Fruit fly (Drosophila melanogaster) whole organism, adult: ENCODE measurements around the gene CG17752.

Experiments used
- CG11617 ChIP-seq: fragments of 200-800 bp; sonication (Bioruptor generic); optimal IDR thresholded peaks from 2 replicates; lab custom pipeline; 2017; ENCODE audit warnings: mild to moderate bottlenecking, missing biosample characterization, missing genetic modification reagents, missing genetic modification characterization
- CG12768 ChIP-seq: fragments of 200-800 bp; sonication (Bioruptor generic); optimal IDR thresholded peaks from 2 replicates; lab custom pipeline; 2017; ENCODE audit warnings: missing biosample characterization, missing genetic modification characterization, mild to moderate bottlenecking, moderate library complexity, missing genetic modification reagents
- CG14711 ChIP-seq: fragments of 200-800 bp; sonication (Bioruptor generic); optimal IDR thresholded peaks from 2 replicates; lab custom pipeline; 2018; ENCODE audit warnings: missing biosample characterization, mild to moderate bottlenecking, missing genetic modification characterization, moderate library complexity
- CG1620 ChIP-seq: fragments of 200-800 bp; sonication (Bioruptor generic); optimal IDR thresholded peaks from 2 replicates; lab custom pipeline; 2016; ENCODE audit warnings: missing biosample characterization, missing genetic modification characterization
- CG33017 ChIP-seq: fragments of 200-800 bp; sonication (Bioruptor generic); optimal IDR thresholded peaks from 2 replicates; lab custom pipeline; 2018; ENCODE audit warnings: missing biosample characterization, mild to moderate bottlenecking, missing genetic modification characterization, moderate library complexity
- CG5204 ChIP-seq: fragments of 200-800 bp; sonication (Bioruptor generic); optimal IDR thresholded peaks from 2 replicates; lab custom pipeline; 2016; ENCODE audit warnings: missing biosample characterization, missing genetic modification characterization
- CG7045 ChIP-seq: fragments of 200-800 bp; sonication (Bioruptor generic); optimal IDR thresholded peaks from 2 replicates; lab custom pipeline; 2017; ENCODE audit warnings: missing biosample characterization, mild to moderate bottlenecking, missing genetic modification characterization
- CG7101 ChIP-seq: fragments of 200-800 bp; sonication (Bioruptor generic); optimal IDR thresholded peaks from 2 replicates; lab custom pipeline; 2018; ENCODE audit warnings: missing biosample characterization, mild to moderate bottlenecking, missing genetic modification characterization, moderate library complexity
- Clk ChIP-seq: fragments of 200-800 bp; sonication (Bioruptor generic); optimal IDR thresholded peaks from 2 replicates; lab custom pipeline; 2017; ENCODE audit warnings: missing biosample characterization, missing genetic modification characterization
- Crg-1 ChIP-seq: fragments of 200-800 bp; sonication (Bioruptor generic); optimal IDR thresholded peaks from 2 replicates; lab custom pipeline; 2016; ENCODE audit warnings: missing biosample characterization, missing genetic modification characterization
- Hr96 ChIP-seq: fragments of 200-800 bp; sonication (Bioruptor generic); optimal IDR thresholded peaks from 2 replicates; lab custom pipeline; 2016; ENCODE audit warnings: missing biosample characterization, missing genetic modification characterization
- Mnt ChIP-seq: fragments of 200-800 bp; sonication (Bioruptor generic); optimal IDR thresholded peaks from 2 replicates; lab custom pipeline; 2016; ENCODE audit warnings: missing biosample characterization, mild to moderate bottlenecking, missing genetic modification characterization
- bab1 ChIP-seq: fragments of 200-800 bp; sonication (Bioruptor generic); optimal IDR thresholded peaks from 3 replicates; lab custom pipeline; 2019; ENCODE audit warnings: missing biosample characterization, mild to moderate bottlenecking, missing genetic modification characterization, moderate library complexity
- cic ChIP-seq: fragments of 200-800 bp; sonication (Bioruptor generic); optimal IDR thresholded peaks from 2 replicates; lab custom pipeline; 2017; ENCODE audit warnings: missing biosample characterization, mild to moderate bottlenecking, missing genetic modification characterization, moderate library complexity
- cnc ChIP-seq, 2 experiments: fragments of >200 bp; optimal IDR thresholded peaks; 2 replicates each; lab custom pipeline; 2017
- kay ChIP-seq: fragments of 200-800 bp; sonication (Bioruptor generic); peaks from one replicate; lab custom pipeline; 2016; ENCODE audit warnings: missing biosample characterization, missing genetic modification characterization, borderline replicate concordance
- ovo ChIP-seq: fragments of 200-800 bp; sonication (Bioruptor generic); optimal IDR thresholded peaks from 2 replicates; lab custom pipeline; 2016; ENCODE audit warnings: missing biosample characterization, missing genetic modification characterization
- pad ChIP-seq: fragments of 200-800 bp; sonication (Bioruptor generic); optimal IDR thresholded peaks from 3 replicates; lab custom pipeline; 2017; ENCODE audit warnings: missing biosample characterization, missing genetic modification characterization, mild to moderate bottlenecking, moderate library complexity, missing genetic modification reagents
- tj ChIP-seq: fragments of 200-800 bp; sonication (Bioruptor generic); optimal IDR thresholded peaks from 3 replicates; lab custom pipeline; 2017; ENCODE audit warnings: missing biosample characterization, mild to moderate bottlenecking, missing genetic modification characterization, moderate library complexity
- toe ChIP-seq: fragments of 200-800 bp; sonication (Bioruptor generic); optimal IDR thresholded peaks from 2 replicates; lab custom pipeline; 2016; ENCODE audit warnings: missing biosample characterization, missing genetic modification characterization

The CG17752 gene

DNA sequence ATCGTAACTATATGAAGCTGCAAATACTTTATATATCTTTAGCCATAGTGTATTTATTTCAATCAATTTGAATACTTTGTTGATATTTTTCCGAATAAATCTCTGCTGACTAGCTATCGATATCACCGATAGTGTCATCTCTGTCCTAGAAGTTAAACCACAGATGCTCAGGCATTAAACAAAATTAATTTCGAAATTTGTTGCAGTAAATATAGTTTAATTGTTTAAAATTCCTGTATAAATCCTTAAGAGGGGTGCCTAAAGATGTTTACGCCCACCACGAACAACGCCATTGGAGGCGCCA lies 34.8 kb downstream of the CG17752 start, which contains the start of gene Nup58:
Gene Nup58, plus strand, starts transcription at position 126 of the 304 bp plus-strand sequence.
- TF ChIP-seq Hr96 (GFP tag; lab: Kevin White, UChicago) (no peak), kay (GFP tag; lab: Kevin White, UChicago) (no peak), CG14711 (no peak), tj (GFP tag; lab: Kevin White, UChicago) (no peak), CG1620 (GFP tag; lab: Kevin White, UChicago) (no peak), CG33017 (tag; lab: Kevin White, UChicago) (no peak), toe (GFP tag; lab: Kevin White, UChicago) (peak; percentile 58), CG7101 (no peak), CG11617 (GFP tag; lab: Kevin White, UChicago) (no peak), Crg-1 (GFP tag; lab: Kevin White, UChicago) (no peak), CG5204 (GFP tag; lab: Kevin White, UChicago) (peak; percentile 13), cnc (optimal IDR thresholded peaks at IDR 0.05; lab: Kevin White, UChicago) (no peak), pad (GFP tag; lab: Kevin White, UChicago) (no peak), CG7045 (GFP tag; lab: Kevin White, UChicago) (no peak), ovo (GFP tag; lab: Kevin White, UChicago) (no peak), Clk (GFP tag; lab: Kevin White, UChicago) (no peak), Mnt (GFP tag; lab: Kevin White, UChicago) (peak; percentile 22), bab1 (GFP tag; lab: Kevin White, UChicago) (no peak), CG12768 (GFP tag; lab: Kevin White, UChicago) (no peak), cic (GFP tag; lab: Kevin White, UChicago) (no peak)

DNA sequence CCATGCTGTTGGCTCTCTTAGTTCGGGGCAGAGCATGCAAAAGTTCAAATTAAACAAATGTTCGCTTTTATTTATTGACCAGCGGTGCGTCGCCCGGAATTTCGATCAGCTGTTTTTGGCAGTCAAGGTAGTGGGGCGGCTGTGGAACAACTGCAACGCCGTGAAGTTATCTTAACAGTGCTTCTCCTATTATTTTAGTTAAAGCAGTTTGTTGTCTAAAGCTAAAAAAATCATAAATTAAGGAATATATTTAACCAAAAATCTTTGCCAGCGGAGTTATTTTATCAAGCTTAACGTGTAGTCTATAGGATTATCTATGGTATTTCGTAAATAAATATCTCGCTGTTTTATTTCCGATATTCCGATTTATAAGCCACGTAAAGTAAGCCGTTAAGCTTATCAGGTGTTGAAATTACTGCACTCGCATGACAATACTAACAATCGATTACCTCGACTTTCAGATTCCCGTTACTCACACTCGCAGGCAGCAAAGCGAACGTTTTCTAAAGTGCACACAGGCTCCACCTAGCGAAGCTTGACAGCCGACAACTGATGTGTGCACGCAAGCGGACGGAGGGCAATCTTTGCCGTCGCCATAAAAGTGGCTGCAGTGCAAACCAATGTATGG lies 38.4 kb downstream of the CG17752 start, which contains the start of the genes CG6195 and CG31220:
Gene CG6195, minus strand, starts transcription at position 122 of the 628 bp plus-strand sequence.
Gene CG31220, plus strand, starts transcription at position 199 of the 628 bp plus-strand sequence.
- TF ChIP-seq Hr96 (GFP tag; lab: Kevin White, UChicago) (peak; percentile 48), CG1620 (GFP tag; lab: Kevin White, UChicago) (no peak), Mnt (GFP tag; lab: Kevin White, UChicago) (peak; percentile 2), bab1 (GFP tag; lab: Kevin White, UChicago) (peak; percentile 66), CG11617 (GFP tag; lab: Kevin White, UChicago) (peak; percentile 36), cnc (optimal IDR thresholded peaks at IDR 0.05; lab: Kevin White, UChicago) (no peak), ovo (GFP tag; lab: Kevin White, UChicago) (peak; percentile 93), toe (GFP tag; lab: Kevin White, UChicago) (peak; percentile 51), pad (GFP tag; lab: Kevin White, UChicago) (no peak), tj (GFP tag; lab: Kevin White, UChicago) (peak; percentile 56)

DNA sequence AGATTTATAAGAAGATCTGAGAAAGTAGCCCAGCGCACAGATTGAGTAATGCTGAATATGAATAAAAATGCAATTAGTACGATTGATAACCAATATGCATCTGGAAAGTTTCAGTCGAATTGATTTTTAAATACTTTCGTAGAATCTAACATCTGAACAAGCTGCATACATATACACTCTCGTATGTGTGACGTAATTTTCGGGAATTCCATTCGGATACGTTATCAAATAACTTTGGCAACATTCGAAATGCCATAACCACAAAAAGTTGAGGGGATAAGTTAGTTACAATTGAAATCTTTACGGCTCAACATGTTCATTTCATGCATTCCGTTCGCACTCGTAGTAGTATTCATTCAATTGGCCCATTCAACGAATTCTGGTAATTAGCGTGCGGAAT lies 40.7 kb downstream of the CG17752 start, which contains the start of gene CG31219:
Gene CG31219, plus strand, starts transcription at position 301 of the 400 bp plus-strand sequence.
- no peak for TF ChIP-seq Hr96 (GFP tag; lab: Kevin White, UChicago)
- no peak for TF ChIP-seq Mnt (GFP tag; lab: Kevin White, UChicago)
- TF ChIP-seq CG33017 (tag; lab: Kevin White, UChicago), result no peak
- no peak for TF ChIP-seq CG11617 (GFP tag; lab: Kevin White, UChicago)
- TF ChIP-seq pad (GFP tag; lab: Kevin White, UChicago), result no peak
- no peak for TF ChIP-seq CG7045 (GFP tag; lab: Kevin White, UChicago)
- no peak for TF ChIP-seq Clk (GFP tag; lab: Kevin White, UChicago)
- TF ChIP-seq CG1620 (GFP tag; lab: Kevin White, UChicago), result no peak

DNA sequence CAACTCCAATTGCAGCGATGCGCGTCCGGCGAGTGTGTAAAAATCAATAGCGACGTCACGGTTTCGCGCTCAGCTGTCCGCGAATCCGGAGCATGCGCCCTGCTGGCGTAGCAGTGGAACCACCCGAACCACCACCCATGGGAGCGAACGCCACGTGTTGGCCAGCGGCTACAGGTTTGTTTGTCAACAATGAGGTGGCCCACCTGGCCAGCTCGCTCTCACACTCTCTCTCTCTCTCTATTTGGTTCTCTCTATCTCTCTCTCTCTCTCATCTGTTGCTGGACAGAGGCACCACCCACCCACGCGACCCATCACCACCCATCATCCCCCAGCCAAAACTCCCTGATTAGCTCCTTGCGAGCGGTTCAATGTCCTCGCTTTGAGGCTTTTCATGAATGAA lies 46.4 kb downstream of the CG17752 start:
- TF ChIP-seq CG12768 (GFP tag; lab: Kevin White, UChicago), result no peak
- peak; percentile 67 for TF ChIP-seq Mnt (GFP tag; lab: Kevin White, UChicago)

DNA sequence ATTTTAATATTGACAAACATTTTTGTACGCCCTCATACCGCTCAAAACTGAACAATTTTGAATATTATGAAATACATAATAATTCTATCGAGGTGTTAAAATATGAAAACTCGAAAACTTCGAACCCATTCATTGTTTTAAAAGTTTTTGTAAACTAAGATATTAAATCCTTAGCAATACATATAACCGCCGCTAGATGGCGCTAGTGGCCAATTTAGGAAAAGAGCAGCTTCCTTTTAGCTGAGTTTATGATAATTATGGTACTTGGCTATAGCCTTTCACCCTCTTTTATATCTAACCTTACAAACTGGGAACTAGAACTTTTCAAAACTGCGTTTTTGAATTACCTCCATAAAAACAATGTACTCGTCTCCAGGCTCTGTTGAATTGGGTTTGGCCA lies 47.2 kb downstream of the CG17752 start:
- no peak for TF ChIP-seq Hr96 (GFP tag; lab: Kevin White, UChicago)
- TF ChIP-seq CG12768 (GFP tag; lab: Kevin White, UChicago), result no peak
- TF ChIP-seq CG14711, result no peak
- no peak for TF ChIP-seq cic (GFP tag; lab: Kevin White, UChicago)
- no peak for TF ChIP-seq CG33017 (tag; lab: Kevin White, UChicago)
- TF ChIP-seq pad (GFP tag; lab: Kevin White, UChicago), result no peak
- TF ChIP-seq CG5204 (GFP tag; lab: Kevin White, UChicago), result no peak
- TF ChIP-seq bab1 (GFP tag; lab: Kevin White, UChicago), result no peak
- TF ChIP-seq Mnt (GFP tag; lab: Kevin White, UChicago), result no peak
- TF ChIP-seq tj (GFP tag; lab: Kevin White, UChicago), result no peak
- no peak for TF ChIP-seq CG7101
- TF ChIP-seq Clk (GFP tag; lab: Kevin White, UChicago), result no peak

DNA sequence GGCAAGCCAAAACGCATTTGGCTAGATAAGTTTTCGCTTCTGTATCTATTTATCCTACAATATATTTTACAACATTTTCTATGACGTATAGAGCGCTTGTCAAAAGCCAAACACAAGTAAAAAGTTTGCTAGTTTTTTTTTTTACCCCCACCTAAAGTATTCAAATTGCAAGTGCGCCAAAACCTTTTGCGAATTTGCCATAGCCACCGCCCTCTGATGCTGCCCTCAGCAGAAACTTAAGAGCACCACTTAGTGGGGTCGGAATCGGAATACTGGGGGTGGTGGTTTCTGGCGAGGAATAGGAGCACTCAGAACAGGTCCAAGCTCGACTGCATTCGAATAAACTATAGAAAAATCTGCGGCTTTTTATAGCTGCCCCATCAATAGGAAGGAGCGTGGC lies 47.7 kb downstream of the CG17752 start, which contains the start of gene CG6184:
Gene CG6184, minus strand, starts transcription at position 101 of the 400 bp plus-strand sequence.
- TF ChIP-seq CG11617 (GFP tag; lab: Kevin White, UChicago) (no peak), CG7045 (GFP tag; lab: Kevin White, UChicago) (no peak), CG14711 (no peak), Crg-1 (GFP tag; lab: Kevin White, UChicago) (no peak), bab1 (GFP tag; lab: Kevin White, UChicago) (no peak), CG1620 (GFP tag; lab: Kevin White, UChicago) (no peak), ovo (GFP tag; lab: Kevin White, UChicago) (no peak), CG12768 (GFP tag; lab: Kevin White, UChicago) (no peak), CG5204 (GFP tag; lab: Kevin White, UChicago) (no peak), pad (GFP tag; lab: Kevin White, UChicago) (no peak), CG7101 (no peak)
